Worm (Caenorhabditis elegans): ENCODE data around the gene Y22D7AR.14.

- TF ChIP-seq nhr-23 (tag; optimal IDR thresholded peaks at IDR 0.05) (no peak), skn-1 (tag; optimal IDR thresholded peaks at IDR 0.05) (no peak), nhr-25 (tag; optimal IDR thresholded peaks at IDR 0.05) (no peak), nhr-11 (tag; optimal IDR thresholded peaks at IDR 0.05) (no peak), nhr-237 (tag; optimal IDR thresholded peaks at IDR 0.05) (no peak)
Observed at ce11 chrIII:1659763-1660162, 30.1 kb downstream of the Y22D7AR.14 start, which contains the start of gene Y22D7AL.15.

Measured in whole organism, L2 larva.